Fruit fly (Drosophila melanogaster): ENCODE results near the gene CG42852.

Gene CG42852

DNA sequence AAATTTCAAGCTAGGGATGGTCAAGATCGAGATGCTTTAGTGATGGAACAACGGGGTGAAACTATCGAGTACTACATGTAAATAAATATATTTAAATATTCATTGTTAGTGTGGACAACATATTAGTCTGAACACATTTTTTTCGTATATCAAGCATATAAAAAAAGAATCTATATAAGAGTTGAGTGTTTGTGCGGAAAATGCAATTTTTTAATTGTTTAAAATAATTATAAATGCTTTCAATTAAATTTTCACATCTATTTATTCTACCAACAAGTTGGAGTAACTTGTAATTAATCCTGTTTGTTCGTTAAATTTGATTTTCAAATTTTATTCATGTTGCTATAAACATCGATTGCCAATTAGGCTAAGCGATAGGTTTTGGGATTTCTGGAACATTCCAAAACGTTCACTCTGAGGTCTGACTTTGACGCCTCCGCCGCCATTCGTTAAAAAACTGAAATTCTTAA lies 24.4 kb downstream of the CG42852 start, which contains the start of the genes mus302 and CG9705 (continued):
- TF ChIP-seq Eip93F (GFP tag; optimal IDR thresholded peaks at IDR 0.05) (peak; percentile 8), CG15336 (GFP tag; IDR thresholded peaks at IDR 0.05) (0 out of 2 replicates have a peak, but pooled peaks have one; percentile 18), CG9139 (GFP tag; optimal IDR thresholded peaks at IDR 0.05) (no peak), CG11762 (GFP tag; optimal IDR thresholded peaks at IDR 0.05; ENCODE audit: insufficient read depth) (no peak), dac (GFP tag; optimal IDR thresholded peaks at IDR 0.05) (no peak), topi (GFP tag; optimal IDR thresholded peaks at IDR 0.05) (no peak), CG1621 (tag; optimal IDR thresholded peaks at IDR 0.05) (no peak), svp (GFP tag) (peak; percentile 76), pdm3 (GFP tag; optimal IDR thresholded peaks at IDR 0.05) (peak; percentile 46), Smox (GFP tag; optimal IDR thresholded peaks at IDR 0.05) (no peak), Met (GFP tag; optimal IDR thresholded peaks at IDR 0.05) (no peak), CG6854 (GFP tag; optimal IDR thresholded peaks at IDR 0.05) (no peak), CG8319 (GFP tag; optimal IDR thresholded peaks at IDR 0.05) (no peak), CG11294 (GFP tag; IDR thresholded peaks at IDR 0.05) (no peak; the same call in 1 of the 2 replicates), CG6163 (GFP tag; IDR thresholded peaks at IDR 0.05) (no peak), fkh (GFP tag; optimal IDR thresholded peaks at IDR 0.05) (no peak), CG11902 (GFP tag; optimal IDR thresholded peaks at IDR 0.05) (peak; percentile 23), acj6 (GFP tag; optimal IDR thresholded peaks at IDR 0.05) (peak; percentile 58)

DNA sequence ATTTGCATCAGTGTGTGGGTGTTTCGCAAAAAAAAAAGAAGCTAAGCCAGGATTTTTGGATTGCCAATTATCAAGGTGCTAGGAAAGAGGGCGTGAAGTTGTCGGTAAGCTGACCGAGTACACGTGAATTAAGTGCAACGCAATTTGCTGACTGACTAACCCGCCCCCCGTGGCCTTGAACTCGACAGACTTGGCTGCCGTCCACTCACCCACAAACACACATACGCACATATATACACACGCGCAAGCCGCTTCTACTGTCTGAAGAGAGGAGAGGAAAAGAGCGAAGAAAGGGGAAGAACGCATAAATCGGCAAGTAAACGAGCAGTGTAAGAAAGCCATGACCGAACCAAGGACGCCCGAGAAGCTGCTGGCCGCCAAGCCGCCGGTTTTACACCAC lies 25.0 kb downstream of the CG42852 start:
- TF ChIP-seq svp (GFP tag) (peak; percentile 69), Gug (GFP tag; IDR thresholded peaks at IDR 0.05) (no peak), Eip78C (GFP tag) (peak; percentile 16), eg (GFP tag; IDR thresholded peaks at IDR 0.05) (peak; percentile 21; the same call in 1 of the 3 replicates)

DNA sequence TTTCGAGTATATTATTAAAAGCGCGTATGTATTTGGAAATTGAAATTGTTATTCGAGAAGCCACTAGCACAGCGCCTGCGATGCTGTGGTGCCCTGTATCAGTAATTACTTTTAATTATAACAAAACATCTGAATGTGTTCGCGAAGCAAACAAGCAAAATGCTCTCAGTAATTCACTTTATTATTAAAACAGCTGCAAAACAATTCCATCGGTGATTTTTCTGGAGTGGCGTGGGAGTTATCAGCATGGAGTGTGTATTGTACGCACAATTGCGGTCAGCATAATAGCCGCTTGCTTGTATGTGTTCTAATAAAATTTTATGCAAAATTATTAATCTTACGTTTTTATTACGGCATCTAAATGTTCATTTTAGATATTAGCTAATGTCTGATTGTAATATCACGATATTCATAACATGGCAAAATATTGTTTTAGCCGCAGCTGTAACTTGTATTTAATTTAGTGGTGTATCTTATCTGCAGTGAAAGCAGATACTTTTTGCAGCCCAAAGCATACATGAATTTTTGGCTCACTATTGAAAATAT lies 27.0 kb downstream of the CG42852 start:
- TF ChIP-seq Eip78C (GFP tag) (peak; percentile 97), spab (GFP tag; optimal IDR thresholded peaks at IDR 0.05) (no peak), eg (GFP tag; IDR thresholded peaks at IDR 0.05) (peak; percentile 85), Ets21C (GFP tag; optimal IDR thresholded peaks at IDR 0.05) (peak; percentile 73), Ets96B (tag; optimal IDR thresholded peaks at IDR 0.05) (peak; percentile 78), Met (GFP tag; optimal IDR thresholded peaks at IDR 0.05) (no peak), CG3919 (GFP tag; optimal IDR thresholded peaks at IDR 0.05) (no peak), CG4318 (GFP tag; optimal IDR thresholded peaks at IDR 0.05) (no peak), CG34406 (GFP tag; optimal IDR thresholded peaks at IDR 0.05) (no peak), CG3032 (tag; optimal IDR thresholded peaks at IDR 0.05) (peak; percentile 69), ss (GFP tag; optimal IDR thresholded peaks at IDR 0.05) (no peak), CG6808 (GFP tag; optimal IDR thresholded peaks at IDR 0.05) (no peak), Gug (GFP tag; IDR thresholded peaks at IDR 0.05) (peak; percentile 68), CG7368 (GFP tag; optimal IDR thresholded peaks at IDR 0.05) (no peak), net (GFP tag; optimal IDR thresholded peaks at IDR 0.05) (no peak), acj6 (GFP tag; optimal IDR thresholded peaks at IDR 0.05) (no peak), Sox14 (GFP tag; optimal IDR thresholded peaks at IDR 0.05) (peak; percentile 72), cyc (GFP tag; optimal IDR thresholded peaks at IDR 0.05) (peak; percentile 82), CG10631 (GFP tag; optimal IDR thresholded peaks at IDR 0.05) (peak; percentile 74), Eip75B (GFP tag; optimal IDR thresholded peaks at IDR 0.05) (peak; percentile 87), salr (GFP tag; optimal IDR thresholded peaks at IDR 0.05) (peak in 1 of 2 experiments; percentile 48), Sox15 (GFP tag; optimal IDR thresholded peaks at IDR 0.05) (peak; percentile 65), CG8632 (GFP tag; optimal IDR thresholded peaks at IDR 0.05) (no peak), CG10669 (GFP tag; optimal IDR thresholded peaks at IDR 0.05) (no peak), Eip93F (GFP tag; optimal IDR thresholded peaks at IDR 0.05) (peak; percentile 46), CG11762 (GFP tag; optimal IDR thresholded peaks at IDR 0.05; ENCODE audit: insufficient read depth) (peak; percentile 64), Hr4 (GFP tag; optimal IDR thresholded peaks at IDR 0.05) (peak; percentile 80), fd85E (GFP tag; optimal IDR thresholded peaks at IDR 0.05) (peak; percentile 26), vri (GFP tag; optimal IDR thresholded peaks at IDR 0.05) (no peak), CG6163 (GFP tag; IDR thresholded peaks at IDR 0.05) (peak; percentile 89), topi (GFP tag; optimal IDR thresholded peaks at IDR 0.05) (peak; percentile 88), CG31627 (GFP tag; optimal IDR thresholded peaks at IDR 0.05) (peak; percentile 86), CG11902 (GFP tag; optimal IDR thresholded peaks at IDR 0.05) (peak; percentile 76), dsx (GFP tag; optimal IDR thresholded peaks at IDR 0.05; ENCODE audit: poor library complexity, severe bottlenecking) (no peak), CG1621 (tag; optimal IDR thresholded peaks at IDR 0.05) (no peak), Sox102F (GFP tag; optimal IDR thresholded peaks at IDR 0.05) (no peak)
